Worm (Caenorhabditis elegans) whole organism, L1 larva: Measurements from ENCODE around the gene F53A9.8.

Source experiments
- blmp-1 ChIP-seq: fragments of 150-350 bp; optimal IDR thresholded peaks from 2 replicates; lab custom pipeline; 2014; ENCODE audit warnings: missing biosample characterization, missing genetic modification characterization
- ceh-8 ChIP-seq: fragments of 200-800 bp; sonication (Bioruptor generic); optimal IDR thresholded peaks from 2 replicates; lab custom pipeline; 2018; ENCODE audit warnings: mild to moderate bottlenecking, missing genetic modification characterization, moderate library complexity, missing compliant biosample characterization
- ceh-90 ChIP-seq: sonication (generic microtip); optimal IDR thresholded peaks from 2 replicates; lab custom pipeline; 2016; ENCODE audit warnings: missing genetic modification characterization, missing compliant biosample characterization
- dsc-1 ChIP-seq: sonication (generic microtip); optimal IDR thresholded peaks from 2 replicates; lab custom pipeline; 2016; ENCODE audit warnings: mild to moderate bottlenecking, missing genetic modification characterization, missing compliant biosample characterization
- efl-1 ChIP-seq, 4 experiments: fragments of 150-350 bp; optimal IDR thresholded peaks in 3 of 4; peaks in 1 of 4; 1 replicate in 1 of 4; 2 replicates in 3 of 4; lab custom pipeline; 2014; ENCODE audit warnings: missing biosample characterization in 2 of 4, missing genetic modification characterization in 2 of 4, missing genetic modification reagents in 2 of 4
- efl-3 ChIP-seq: fragments of 200-800 bp; sonication (Bioruptor generic); optimal IDR thresholded peaks from 2 replicates; lab custom pipeline; 2018; ENCODE audit warnings: mild to moderate bottlenecking, missing genetic modification characterization, missing compliant biosample characterization
- egl-13 ChIP-seq: sonication (generic microtip); optimal IDR thresholded peaks from 2 replicates; lab custom pipeline; 2016; ENCODE audit warnings: missing genotype, missing genetic modification reagents, missing genetic modification characterization, missing compliant biosample characterization
- egl-27 ChIP-seq, 2 experiments: fragments of 150-350 bp in 1 of 2; sonication (generic microtip); optimal IDR thresholded peaks; 3 replicates each; lab custom pipeline; 2017 to 2018; ENCODE audit warnings: missing biosample characterization in 2 of 2, missing genetic modification characterization in 2 of 2, missing genetic modification reagents in 2 of 2
- elt-2 ChIP-seq: sonication (generic microtip); optimal IDR thresholded peaks from 2 replicates; lab custom pipeline; 2016; ENCODE audit warnings: missing genetic modification characterization, mild to moderate bottlenecking, inconsistent platforms, missing compliant biosample characterization, missing genetic modification reagents
- elt-3 ChIP-seq, 6 experiments: fragments of 150-350 bp in 1 of 6; sonication (generic microtip); optimal IDR thresholded peaks; 2 replicates each; lab custom pipeline; 2017 to 2018; ENCODE audit warnings: missing biosample characterization in 6 of 6, missing genetic modification characterization in 6 of 6, inconsistent platforms in 1 of 6
- fkh-10 ChIP-seq: sonication (generic microtip); optimal IDR thresholded peaks from 2 replicates; lab custom pipeline; 2017; ENCODE audit warnings: missing biosample characterization, missing genetic modification reagents, missing genetic modification characterization
- fkh-8 ChIP-seq: sonication (generic microtip); optimal IDR thresholded peaks from 2 replicates; lab custom pipeline; 2016; ENCODE audit warnings: mild to moderate bottlenecking, missing genetic modification characterization, missing compliant biosample characterization
- fos-1 ChIP-seq: fragments of 150-350 bp; optimal IDR thresholded peaks from 2 replicates; lab custom pipeline; 2014; ENCODE audit warnings: missing biosample characterization, missing genetic modification characterization
- grh-1 ChIP-seq: fragments of 200-800 bp; sonication (Bioruptor generic); IDR thresholded peaks from 2 replicates; pipeline ENCODE4 v1.3.6; 2022; ENCODE audit warnings: missing genetic modification reagents, missing genetic modification characterization, missing compliant biosample characterization
- isw-1 ChIP-seq: fragments of 200-800 bp; sonication (Bioruptor generic); IDR thresholded peaks from 2 replicates; pipeline ENCODE4 v1.3.6; 2022; ENCODE audit warnings: missing genetic modification characterization, missing compliant biosample characterization
- jun-1 ChIP-seq: fragments of 150-350 bp; optimal IDR thresholded peaks from 2 replicates; lab custom pipeline; 2014; ENCODE audit warnings: missing biosample characterization, missing genetic modification reagents, missing genetic modification characterization
- lin-14 ChIP-seq: fragments of 200-800 bp; sonication (Bioruptor generic); optimal IDR thresholded peaks from 2 replicates; lab custom pipeline; 2018; ENCODE audit warnings: mild to moderate bottlenecking, missing genetic modification characterization, moderate library complexity, missing compliant biosample characterization
- lin-35 ChIP-seq, 2 experiments: fragments of 150-350 bp; optimal IDR thresholded peaks; 2 replicates each; lab custom pipeline; 2014; ENCODE audit warnings: missing biosample characterization in 2 of 2, missing genetic modification characterization in 2 of 2, missing genetic modification reagents in 2 of 2
- lsy-2 ChIP-seq, 2 experiments: fragments of 150-350 bp; optimal IDR thresholded peaks; 2 replicates each; lab custom pipeline; 2014; ENCODE audit warnings: missing biosample characterization in 2 of 2, missing genetic modification characterization in 2 of 2
- mdl-1 ChIP-seq, 2 experiments: fragments of 150-350 bp; optimal IDR thresholded peaks; 2 replicates each; lab custom pipeline; 2014 to 2017; ENCODE audit warnings: missing biosample characterization in 2 of 2, missing genetic modification characterization in 2 of 2, inconsistent platforms in 1 of 2
- nhr-11 ChIP-seq: fragments of 150-350 bp; optimal IDR thresholded peaks from 2 replicates; lab custom pipeline; 2014; ENCODE audit warnings: missing biosample characterization, missing genetic modification characterization
- nhr-19 ChIP-seq: fragments of 200-800 bp; sonication (Bioruptor generic); conservative IDR thresholded peaks from 2 replicates; pipeline ENCODE4 v1.3.6; 2022; ENCODE audit warnings: missing genetic modification characterization, missing compliant biosample characterization
- nhr-20 ChIP-seq: sonication (generic microtip); optimal IDR thresholded peaks from 2 replicates; lab custom pipeline; 2016; ENCODE audit warnings: mild to moderate bottlenecking, missing genetic modification characterization, missing compliant biosample characterization
- nhr-28 ChIP-seq: fragments of 150-350 bp; optimal IDR thresholded peaks from 2 replicates; lab custom pipeline; 2014; ENCODE audit warnings: missing biosample characterization, missing genetic modification characterization
- nhr-47 ChIP-seq: sonication (generic microtip); optimal IDR thresholded peaks from 2 replicates; lab custom pipeline; 2016; ENCODE audit warnings: mild to moderate bottlenecking, missing genetic modification characterization, moderate library complexity, missing compliant biosample characterization
- nhr-71 ChIP-seq: sonication (generic microtip); optimal IDR thresholded peaks from 2 replicates; lab custom pipeline; 2016; ENCODE audit warnings: mild to moderate bottlenecking, missing genetic modification characterization, moderate library complexity, missing compliant biosample characterization
- nhr-76 ChIP-seq: sonication (generic microtip); optimal IDR thresholded peaks from 2 replicates; lab custom pipeline; 2017; ENCODE audit warnings: missing biosample characterization, missing genetic modification characterization
- nhr-84 ChIP-seq: sonication (generic microtip); optimal IDR thresholded peaks from 2 replicates; lab custom pipeline; 2017; ENCODE audit warnings: missing biosample characterization, missing genetic modification characterization
- nhr-90 ChIP-seq: sonication (generic microtip); optimal IDR thresholded peaks from 2 replicates; lab custom pipeline; 2016; ENCODE audit warnings: mild to moderate bottlenecking, missing genetic modification characterization, missing compliant biosample characterization; ENCODE audit not compliant: poor library complexity
- pax-3 ChIP-seq: fragments of 200-800 bp; sonication (Bioruptor generic); optimal IDR thresholded peaks from 2 replicates; lab custom pipeline; 2018; ENCODE audit warnings: mild to moderate bottlenecking, missing genetic modification characterization, moderate library complexity, missing compliant biosample characterization
- pqm-1 ChIP-seq: sonication (generic microtip); optimal IDR thresholded peaks from 3 replicates; lab custom pipeline; 2017; ENCODE audit warnings: missing biosample characterization, missing genetic modification characterization
- snu-23 ChIP-seq: sonication (generic microtip); optimal IDR thresholded peaks from 2 replicates; lab custom pipeline; 2016; ENCODE audit warnings: missing genetic modification characterization, missing compliant biosample characterization
- sptf-1 ChIP-seq: fragments of 150-350 bp; optimal IDR thresholded peaks from 2 replicates; lab custom pipeline; 2014; ENCODE audit warnings: missing biosample characterization, missing genetic modification characterization
- swsn-7 ChIP-seq: sonication (generic microtip); optimal IDR thresholded peaks from 2 replicates; lab custom pipeline; 2016; ENCODE audit warnings: missing genetic modification characterization, missing compliant biosample characterization
- unc-86 ChIP-seq: sonication (generic microtip); optimal IDR thresholded peaks from 2 replicates; lab custom pipeline; 2016; ENCODE audit warnings: missing genetic modification characterization, missing compliant biosample characterization
- xbp-1 ChIP-seq: sonication (generic microtip); optimal IDR thresholded peaks from 2 replicates; lab custom pipeline; 2016; ENCODE audit warnings: missing genetic modification characterization, missing compliant biosample characterization
- zag-1 ChIP-seq: fragments of 150-350 bp; optimal IDR thresholded peaks from 2 replicates; lab custom pipeline; 2014; ENCODE audit warnings: missing biosample characterization, missing genetic modification characterization

The F53A9.8 gene

ce11 chrX:8750209-8750608 is 31.5 kb upstream of the F53A9.8 start:
- TF ChIP-seq elt-2 (tag; lab: Kevin White, UChicago) (peak; percentile 91), elt-3 (tag; optimal IDR thresholded peaks at IDR 0.05; lab: Kevin White, UChicago) (peak; percentile 59 to 97 (median 92)), nhr-90 (peak; percentile 42), blmp-1 (tag; lab: Kevin White, UChicago) (peak; percentile 59), lin-14 (GFP tag; lab: Kevin White, UChicago) (peak; percentile 27), grh-1 (GFP tag; lab: Robert Waterston, UW) (0 out of 2 replicates have a peak, but pooled peaks have one; percentile 5), nhr-20 (tag; lab: Kevin White, UChicago) (peak; percentile 63), sptf-1 (tag; lab: Kevin White, UChicago) (no peak), lin-35 (GFP tag; optimal IDR thresholded peaks at IDR 0.05; lab: Kevin White, UChicago) (peak in 1 of 2 experiments; percentile 67), isw-1 (GFP tag; lab: Robert Waterston, UW) (no peak), egl-13 (tag; lab: Kevin White, UChicago) (no peak), snu-23 (GFP tag; lab: Kevin White, UChicago) (peak; percentile 15), nhr-71 (tag; lab: Kevin White, UChicago) (peak; percentile 53), nhr-19 (peak; percentile 63), xbp-1 (no peak), swsn-7 (tag; lab: Kevin White, UChicago) (no peak), mdl-1 (tag; optimal IDR thresholded peaks at IDR 0.05; lab: Kevin White, UChicago) (no peak), lsy-2 (tag; optimal IDR thresholded peaks at IDR 0.05; lab: Kevin White, UChicago) (no peak), pqm-1 (tag; lab: Kevin White, UChicago) (peak; percentile 7)

ce11 chrX:8745524-8745923 is 26.8 kb upstream of the F53A9.8 start:
- no peak for TF ChIP-seq nhr-28 (tag; lab: Kevin White, UChicago)
- no peak for TF ChIP-seq jun-1 (tag; lab: Kevin White, UChicago)
- TF ChIP-seq efl-1 (optimal IDR thresholded peaks at IDR 0.05; lab: Kevin White, UChicago): no peak
- TF ChIP-seq efl-1 (GFP tag; optimal IDR thresholded peaks at IDR 0.05 in 1 of 2; lab: Kevin White, UChicago): no peak
- no peak for TF ChIP-seq egl-27 (tag; optimal IDR thresholded peaks at IDR 0.05; lab: Kevin White, UChicago)
- TF ChIP-seq fos-1: no peak
- no peak for TF ChIP-seq unc-86 (tag; lab: Kevin White, UChicago)
- no peak for TF ChIP-seq nhr-11 (tag; lab: Kevin White, UChicago)
- TF ChIP-seq zag-1 (tag; lab: Kevin White, UChicago): no peak
- TF ChIP-seq pax-3 (tag; lab: Kevin White, UChicago): peak; percentile 2
- TF ChIP-seq nhr-84 (tag; lab: Kevin White, UChicago): no peak
- TF ChIP-seq fkh-8 (tag; lab: Kevin White, UChicago): peak; percentile 44
- no peak for TF ChIP-seq nhr-76
- TF ChIP-seq dsc-1 (tag; lab: Kevin White, UChicago): peak; percentile 91
- no peak for TF ChIP-seq egl-13 (tag; lab: Kevin White, UChicago)

DNA sequence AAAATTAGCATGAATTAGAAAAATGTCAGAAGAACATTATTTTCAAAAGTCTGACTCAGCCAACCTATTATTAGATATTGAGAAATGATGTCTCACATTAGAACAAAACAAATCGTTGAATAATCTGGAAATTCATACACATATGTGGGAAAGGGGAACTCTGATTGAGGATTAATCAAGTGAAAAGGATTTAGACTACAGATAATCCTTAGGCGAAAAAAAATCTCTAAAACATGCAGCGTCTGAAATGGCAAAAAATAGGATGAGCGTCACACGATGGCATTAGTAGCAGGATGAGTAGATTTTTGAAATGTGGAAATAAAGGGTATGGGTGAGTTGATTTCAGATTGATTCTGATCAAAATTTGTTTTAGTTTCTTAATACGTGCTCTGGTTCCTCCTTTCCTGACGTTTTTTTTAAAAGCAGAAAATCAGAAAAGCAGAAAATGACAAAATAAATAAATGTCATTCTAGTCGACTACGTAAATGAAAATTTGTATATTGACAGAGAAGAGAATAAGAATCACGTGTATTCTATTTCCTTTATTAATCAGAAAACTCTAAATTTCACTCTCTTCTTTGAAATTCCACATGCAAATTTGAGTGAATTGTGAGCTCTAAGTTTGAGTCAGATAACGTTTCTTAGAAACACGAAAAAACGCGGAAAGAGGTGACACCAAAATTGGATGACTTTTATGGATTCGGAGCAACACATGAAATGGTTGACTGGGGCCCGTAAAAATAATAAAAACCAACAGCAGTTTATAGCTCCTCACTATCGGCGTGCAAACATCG is 25.7 kb upstream of the F53A9.8 start:
- peak; percentile 66 for TF ChIP-seq nhr-71 (tag; lab: Kevin White, UChicago)
- TF ChIP-seq nhr-20 (tag; lab: Kevin White, UChicago): peak; percentile 20
- peak; percentile 44 for TF ChIP-seq nhr-47 (tag; lab: Kevin White, UChicago)
- peak; percentile 18 for TF ChIP-seq fkh-10 (GFP tag; lab: Kevin White, UChicago)
- no peak for TF ChIP-seq ceh-90
- TF ChIP-seq pax-3 (tag; lab: Kevin White, UChicago): peak; percentile 12
- TF ChIP-seq ceh-8: peak; percentile 54
- peak; percentile 91 for TF ChIP-seq dsc-1 (tag; lab: Kevin White, UChicago)
- TF ChIP-seq elt-2 (tag; lab: Kevin White, UChicago): no peak
- no peak for TF ChIP-seq efl-3
- TF ChIP-seq fkh-8 (tag; lab: Kevin White, UChicago): peak; percentile 74
